Worm (Caenorhabditis elegans) whole organism, L4 larva: Measurements from ENCODE around the gene cyp-33C2.

ENCODE experiments used
- F10B5.3 ChIP-seq: sonication (generic microtip); optimal IDR thresholded peaks from 2 replicates; lab custom pipeline; 2016; ENCODE audit warnings: mild to moderate bottlenecking, missing genetic modification characterization, missing compliant biosample characterization
- R02D3.7 ChIP-seq: fragments of 150-350 bp; sonication (generic microtip); optimal IDR thresholded peaks from 3 replicates; lab custom pipeline; 2014; ENCODE audit warnings: missing biosample characterization, missing genetic modification characterization
- T20F7.1 ChIP-seq: fragments of 200-800 bp; sonication (Bioruptor generic); optimal IDR thresholded peaks from 2 replicates; lab custom pipeline; 2018; ENCODE audit warnings: mild to moderate bottlenecking, missing genetic modification characterization, missing compliant biosample characterization
- Y105C5A.15 ChIP-seq: fragments of 200-800 bp; sonication (Bioruptor generic); IDR thresholded peaks from 2 replicates; pipeline ENCODE4 v1.3.6; 2022; ENCODE audit warnings: missing genetic modification characterization, missing compliant biosample characterization
- Y75B8A.6 ChIP-seq: fragments of 200-800 bp; sonication (Bioruptor generic); IDR thresholded peaks from 2 replicates; pipeline ENCODE4 v1.3.6; 2022; ENCODE audit warnings: missing genetic modification reagents, missing genetic modification characterization, missing compliant biosample characterization
- aly-2 ChIP-seq: sonication (generic microtip); optimal IDR thresholded peaks from 2 replicates; lab custom pipeline; 2018; ENCODE audit warnings: missing biosample characterization, missing genetic modification characterization
- ama-1 ChIP-seq: fragments of 150-350 bp; optimal IDR thresholded peaks from 2 replicates; lab custom pipeline; 2014; ENCODE audit warnings: inconsistent platforms, mixed read lengths
- attf-4 ChIP-seq: sonication (generic microtip); optimal IDR thresholded peaks from 3 replicates; lab custom pipeline; 2017; ENCODE audit warnings: missing biosample characterization, missing genetic modification characterization
- ceh-28 ChIP-seq: fragments of 150-350 bp; optimal IDR thresholded peaks from 2 replicates; lab custom pipeline; 2014; ENCODE audit warnings: missing biosample characterization, missing genetic modification reagents, missing genetic modification characterization
- ceh-32 ChIP-seq: sonication (generic microtip); optimal IDR thresholded peaks from 2 replicates; lab custom pipeline; 2016; ENCODE audit warnings: mild to moderate bottlenecking, missing genetic modification characterization, missing compliant biosample characterization; ENCODE audit not compliant: poor library complexity
- ceh-44 ChIP-seq: fragments of 200-800 bp; sonication (Bioruptor generic); IDR thresholded peaks from 2 replicates; pipeline ENCODE4 v1.3.6; 2022; ENCODE audit warnings: missing genetic modification reagents, missing genetic modification characterization, missing compliant biosample characterization
- ceh-62 ChIP-seq: sonication (generic microtip); optimal IDR thresholded peaks from 2 replicates; lab custom pipeline; 2017; ENCODE audit warnings: missing biosample characterization, missing genetic modification characterization
- ces-1 ChIP-seq: fragments of 150-350 bp; sonication (generic microtip); optimal IDR thresholded peaks from 4 replicates; lab custom pipeline; 2014; ENCODE audit warnings: missing biosample characterization, missing genetic modification reagents, missing genetic modification characterization
- cey-2 ChIP-seq: sonication (generic microtip); optimal IDR thresholded peaks from 3 replicates; lab custom pipeline; 2017; ENCODE audit warnings: missing genetic modification characterization, mild to moderate bottlenecking, missing compliant biosample characterization, antibody characterized with exemption, borderline replicate concordance; ENCODE audit not compliant: insufficient read depth
- ctbp-1 ChIP-seq: fragments of 200-800 bp; sonication (Bioruptor generic); IDR thresholded peaks from 2 replicates; pipeline ENCODE4 v1.3.6; 2022; ENCODE audit warnings: missing genetic modification reagents, missing genetic modification characterization, missing compliant biosample characterization
- daf-16 ChIP-seq, 3 experiments: sonication (generic microtip); optimal IDR thresholded peaks; 2 replicates each; lab custom pipeline; 2016 to 2017; ENCODE audit warnings: missing genetic modification characterization in 3 of 3, missing genetic modification reagents in 3 of 3, mild to moderate bottlenecking in 2 of 3, missing compliant biosample characterization in 2 of 3, missing biosample characterization in 1 of 3, moderate library complexity in 1 of 3
- daf-8 ChIP-seq: fragments of 200-800 bp; sonication (Bioruptor generic); IDR thresholded peaks from 2 replicates; pipeline ENCODE4 v1.3.6; 2022; ENCODE audit warnings: missing genetic modification characterization, missing compliant biosample characterization
- duxl-1 ChIP-seq: sonication (generic microtip); optimal IDR thresholded peaks from 2 replicates; lab custom pipeline; 2016; ENCODE audit warnings: mild to moderate bottlenecking, missing genetic modification characterization, moderate library complexity, missing compliant biosample characterization; ENCODE audit not compliant: poor library complexity
- egl-27 ChIP-seq: sonication (generic microtip); optimal IDR thresholded peaks from 3 replicates; lab custom pipeline; 2017; ENCODE audit warnings: missing biosample characterization, missing genetic modification reagents, missing genetic modification characterization
- egl-43 ChIP-seq: fragments of 200-800 bp; sonication (Bioruptor generic); IDR thresholded peaks from 2 replicates; pipeline ENCODE4 v1.3.6; 2022; ENCODE audit warnings: missing genetic modification reagents, missing genetic modification characterization, missing compliant biosample characterization
- gei-8 ChIP-seq: fragments of 200-800 bp; sonication (Bioruptor generic); optimal IDR thresholded peaks from 2 replicates; lab custom pipeline; 2018; ENCODE audit warnings: mild to moderate bottlenecking, missing genetic modification characterization, missing compliant biosample characterization
- lin-15B ChIP-seq: fragments of 150-350 bp; sonication (generic microtip); optimal IDR thresholded peaks from 3 replicates; lab custom pipeline; 2014; ENCODE audit warnings: missing biosample characterization, missing genetic modification characterization
- lin-29 ChIP-seq: fragments of 200-800 bp; sonication (Bioruptor generic); IDR thresholded peaks from 2 replicates; pipeline ENCODE4 v1.3.6; 2022; ENCODE audit warnings: missing genetic modification reagents, missing genetic modification characterization, missing compliant biosample characterization
- lin-38 ChIP-seq: fragments of 200-800 bp; sonication (Bioruptor generic); IDR thresholded peaks from 2 replicates; pipeline ENCODE4 v1.3.6; 2022; ENCODE audit warnings: missing genetic modification reagents, missing genetic modification characterization, missing compliant biosample characterization
- madf-5 ChIP-seq, 2 experiments: fragments of 200-800 bp; sonication (Bioruptor generic); IDR thresholded peaks; 2 replicates each; pipeline ENCODE4 v1.3.6; 2022; ENCODE audit warnings: missing compliant biosample characterization in 2 of 2, missing genetic modification characterization in 2 of 2
- madf-9 ChIP-seq: fragments of 200-800 bp; sonication (Bioruptor generic); conservative IDR thresholded peaks from 2 replicates; pipeline ENCODE4 v1.3.6; 2022; ENCODE audit warnings: missing genetic modification reagents, missing genetic modification characterization, missing compliant biosample characterization
- mdl-1 ChIP-seq, 2 experiments: fragments of 150-350 bp in 1 of 2; sonication (generic microtip) in 1 of 2; optimal IDR thresholded peaks; 2 replicates each; lab custom pipeline; 2014 to 2017; ENCODE audit warnings: missing biosample characterization in 2 of 2, missing genetic modification characterization in 2 of 2
- mdt-29 ChIP-seq: fragments of 200-800 bp; sonication (Bioruptor generic); IDR thresholded peaks from 2 replicates; pipeline ENCODE4 v1.3.6; 2022; ENCODE audit warnings: missing genetic modification reagents, missing genetic modification characterization, missing compliant biosample characterization
- mep-1 ChIP-seq: fragments of 150-350 bp; sonication (generic microtip); optimal IDR thresholded peaks from 3 replicates; lab custom pipeline; 2014; ENCODE audit warnings: missing biosample characterization, missing genetic modification characterization
- mes-2 ChIP-seq: sonication (generic microtip); optimal IDR thresholded peaks from 2 replicates; lab custom pipeline; 2016; ENCODE audit warnings: missing genotype, mild to moderate bottlenecking, missing genetic modification characterization, missing compliant biosample characterization; ENCODE audit not compliant: poor library complexity, severe bottlenecking
- nhr-11 ChIP-seq: fragments of 150-350 bp; optimal IDR thresholded peaks from 2 replicates; lab custom pipeline; 2014; ENCODE audit warnings: missing biosample characterization, missing genetic modification characterization
- nhr-28 ChIP-seq: fragments of 150-350 bp; optimal IDR thresholded peaks from 2 replicates; lab custom pipeline; 2014; ENCODE audit warnings: missing biosample characterization, missing genetic modification characterization
- nhr-41 ChIP-seq: fragments of 200-800 bp; sonication (Bioruptor generic); IDR thresholded peaks from 2 replicates; pipeline ENCODE4 v1.3.6; 2022; ENCODE audit warnings: missing genetic modification reagents, missing genetic modification characterization, missing compliant biosample characterization
- nhr-42 ChIP-seq: fragments of 200-800 bp; sonication (Bioruptor generic); IDR thresholded peaks from 2 replicates; pipeline ENCODE4 v1.3.6; 2022; ENCODE audit warnings: missing genetic modification characterization, missing compliant biosample characterization
- nhr-48 ChIP-seq: sonication (generic microtip); optimal IDR thresholded peaks from 2 replicates; lab custom pipeline; 2016; ENCODE audit warnings: mild to moderate bottlenecking, missing genetic modification characterization, missing compliant biosample characterization
- pha-4 ChIP-seq, 2 experiments: fragments of 150-350 bp in 1 of 2; fragments of 200-800 bp in 1 of 2; sonication (Bioruptor generic) in 1 of 2; IDR thresholded peaks in 1 of 2; optimal IDR thresholded peaks in 1 of 2; 2 replicates each; pipeline versions ENCODE4 v1.3.6 to Lab custom; 2014 to 2022; ENCODE audit warnings: missing genetic modification characterization in 2 of 2, missing genetic modification reagents in 2 of 2, missing biosample characterization in 1 of 2, missing compliant biosample characterization in 1 of 2
- php-3 ChIP-seq: fragments of 200-800 bp; sonication (Bioruptor generic); IDR thresholded peaks from 2 replicates; pipeline ENCODE4 v1.3.6; 2022; ENCODE audit warnings: missing genetic modification reagents, missing genetic modification characterization, missing compliant biosample characterization
- pqm-1 ChIP-seq: sonication (generic microtip); optimal IDR thresholded peaks from 2 replicates; lab custom pipeline; 2017; ENCODE audit warnings: missing biosample characterization, missing genetic modification characterization
- rbr-2 ChIP-seq: sonication (generic microtip); optimal IDR thresholded peaks from 2 replicates; lab custom pipeline; 2016; ENCODE audit warnings: missing genotype, missing genetic modification characterization, missing compliant biosample characterization
- saeg-2 ChIP-seq: fragments of 200-800 bp; sonication (Bioruptor generic); IDR thresholded peaks from 2 replicates; pipeline ENCODE4 v1.3.6; 2022; ENCODE audit warnings: missing genetic modification reagents, missing genetic modification characterization, missing compliant biosample characterization
- snpc-4 ChIP-seq: fragments of 150-350 bp; optimal IDR thresholded peaks from 2 replicates; lab custom pipeline; 2014; ENCODE audit warnings: missing biosample characterization, missing genetic modification characterization
- tag-97 ChIP-seq: fragments of 200-800 bp; sonication (Bioruptor generic); IDR thresholded peaks from 2 replicates; pipeline ENCODE4 v1.3.6; 2022; ENCODE audit warnings: missing genetic modification characterization, missing compliant biosample characterization
- tra-1 ChIP-seq: fragments of 200-800 bp; sonication (Bioruptor generic); IDR thresholded peaks from 2 replicates; pipeline ENCODE4 v1.3.6; 2022; ENCODE audit warnings: missing genetic modification reagents, missing genetic modification characterization, missing compliant biosample characterization
- unc-130 ChIP-seq: sonication (generic microtip); optimal IDR thresholded peaks from 2 replicates; lab custom pipeline; 2016; ENCODE audit warnings: missing genetic modification reagents, missing genetic modification characterization, missing compliant biosample characterization
- unc-62 ChIP-seq, 3 experiments: fragments of 150-350 bp in 1 of 3; sonication (generic microtip); optimal IDR thresholded peaks in 2 of 3; peaks in 1 of 3; 1 replicate in 1 of 3; 2 replicates in 2 of 3; lab custom pipeline; 2014 to 2017; ENCODE audit warnings: missing biosample characterization in 3 of 3, missing genetic modification characterization in 3 of 3, missing genetic modification reagents in 3 of 3, missing genotype in 1 of 3
- vab-7 ChIP-seq: fragments of 200-800 bp; sonication (Bioruptor generic); IDR thresholded peaks from 2 replicates; pipeline ENCODE4 v1.3.6; 2022; ENCODE audit warnings: missing genetic modification reagents, missing genetic modification characterization, missing compliant biosample characterization
- zfp-2 ChIP-seq: sonication (generic microtip); optimal IDR thresholded peaks from 2 replicates; lab custom pipeline; 2016; ENCODE audit warnings: mild to moderate bottlenecking, missing genetic modification characterization, missing compliant biosample characterization
- zip-11 ChIP-seq: fragments of 200-800 bp; sonication (Bioruptor generic); IDR thresholded peaks from 2 replicates; pipeline ENCODE4 v1.3.6; 2022; ENCODE audit warnings: missing genetic modification characterization, missing compliant biosample characterization
- ztf-11 ChIP-seq: fragments of 150-350 bp; optimal IDR thresholded peaks from 2 replicates; lab custom pipeline; 2014; ENCODE audit warnings: missing biosample characterization, missing genetic modification characterization
- ztf-7 ChIP-seq: fragments of 150-350 bp; optimal IDR thresholded peaks from 2 replicates; lab custom pipeline; 2014; ENCODE audit warnings: missing biosample characterization, missing genetic modification characterization

Gene cyp-33C2

DNA sequence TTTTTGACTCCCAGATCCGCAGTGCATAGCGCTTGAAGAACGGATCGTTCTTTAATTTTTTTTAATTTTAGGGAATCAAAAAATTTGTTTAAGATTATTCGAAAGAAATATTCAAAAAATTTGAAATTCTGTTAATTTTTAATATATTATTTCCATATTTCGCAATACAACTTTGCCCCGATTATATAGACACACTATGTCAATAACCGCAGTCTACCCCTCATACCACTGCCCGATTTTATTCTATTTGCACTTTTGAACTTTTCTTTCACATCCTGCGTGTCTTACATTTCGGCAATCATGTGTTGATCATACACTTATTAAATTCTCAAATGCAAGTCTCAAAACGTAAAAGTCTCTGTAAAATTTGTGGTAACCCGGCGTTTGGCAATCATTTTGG lies 35.5 kb downstream of the cyp-33C2 start, which contains the start of gene nhr-56 (continued):
- no peak for TF ChIP-seq Y105C5A.15 (GFP tag; lab: Robert Waterston, UW)
- TF ChIP-seq mdt-29 (GFP tag; lab: Robert Waterston, UW): no peak
- TF ChIP-seq saeg-2: no peak
- TF ChIP-seq ceh-28 (tag; lab: Kevin White, UChicago): no peak
- no peak for TF ChIP-seq unc-62 (GFP tag; optimal IDR thresholded peaks at IDR 0.05 in 1 of 2; lab: Kevin White, UChicago)
- TF ChIP-seq unc-62 (tag; optimal IDR thresholded peaks at IDR 0.05; lab: Kevin White, UChicago): no peak
- TF ChIP-seq attf-4: no peak
- TF ChIP-seq aly-2 (tag; lab: Kevin White, UChicago): no peak
- TF ChIP-seq snpc-4 (tag; lab: Kevin White, UChicago): no peak
- TF ChIP-seq lin-29 (GFP tag; lab: Robert Waterston, UW): no peak
- no peak for TF ChIP-seq vab-7 (GFP tag; lab: Robert Waterston, UW)
- TF ChIP-seq duxl-1 (tag; lab: Kevin White, UChicago): peak; percentile 38
- no peak for TF ChIP-seq rbr-2 (tag; lab: Kevin White, UChicago)
- TF ChIP-seq lin-38 (GFP tag; lab: Robert Waterston, UW): no peak
- TF ChIP-seq tag-97 (GFP tag; lab: Robert Waterston, UW): no peak
- TF ChIP-seq zfp-2 (tag; lab: Kevin White, UChicago): no peak
- TF ChIP-seq nhr-42 (GFP tag; lab: Robert Waterston, UW): no peak
- TF ChIP-seq T20F7.1 (GFP tag; lab: Kevin White, UChicago): no peak
- no peak for TF ChIP-seq ctbp-1
- TF ChIP-seq daf-16 (GFP tag; optimal IDR thresholded peaks at IDR 0.05; lab: Kevin White, UChicago): no peak
- TF ChIP-seq daf-16 (tag; optimal IDR thresholded peaks at IDR 0.05; lab: Kevin White, UChicago): peak; percentile 84
- no peak for TF ChIP-seq daf-8 (GFP tag; lab: Robert Waterston, UW)
- TF ChIP-seq madf-5 (GFP tag; IDR thresholded peaks at IDR 0.05; lab: Robert Waterston, UW): no peak
- TF ChIP-seq lin-15B (tag; lab: Kevin White, UChicago): no peak
- TF ChIP-seq F10B5.3: no peak
- TF ChIP-seq egl-27 (tag; lab: Kevin White, UChicago): no peak
- no peak for TF ChIP-seq php-3 (GFP tag; lab: Robert Waterston, UW)
- TF ChIP-seq mdl-1 (tag; optimal IDR thresholded peaks at IDR 0.05; lab: Kevin White, UChicago): peak in 1 of 2 experiments; percentile 49
- no peak for TF ChIP-seq ztf-11 (tag; lab: Kevin White, UChicago)
- no peak for TF ChIP-seq Y75B8A.6 (GFP tag; lab: Robert Waterston, UW)
- TF ChIP-seq egl-43 (GFP tag; lab: Robert Waterston, UW): no peak
- peak; percentile 54 for TF ChIP-seq mep-1 (tag; lab: Kevin White, UChicago)
- no peak for TF ChIP-seq unc-130
- TF ChIP-seq mes-2 (tag; lab: Kevin White, UChicago): peak; percentile 60
- 0 out of 2 replicates have a peak, but pooled peaks have one; percentile 16 for TF ChIP-seq pha-4 (GFP tag; IDR thresholded peaks at IDR 0.05; lab: Robert Waterston, UW)
- TF ChIP-seq pha-4 (tag; optimal IDR thresholded peaks at IDR 0.05; lab: Kevin White, UChicago): peak; percentile 75
- no peak for TF ChIP-seq ces-1
- TF ChIP-seq nhr-11 (tag; lab: Kevin White, UChicago): no peak
- no peak for TF ChIP-seq madf-9 (GFP tag; lab: Robert Waterston, UW)
- no peak for TF ChIP-seq ztf-7 (tag; lab: Kevin White, UChicago)
- TF ChIP-seq R02D3.7 (tag; lab: Kevin White, UChicago): no peak
- TF ChIP-seq nhr-28: peak; percentile 81
- TF ChIP-seq gei-8 (GFP tag; lab: Kevin White, UChicago): no peak
- TF ChIP-seq nhr-48: no peak
- TF ChIP-seq tra-1 (GFP tag; lab: Robert Waterston, UW): no peak
- TF ChIP-seq pqm-1 (tag; lab: Kevin White, UChicago): peak; percentile 55
- no peak for TF ChIP-seq ama-1
- TF ChIP-seq nhr-41: no peak
- no peak for TF ChIP-seq ceh-32 (tag; lab: Kevin White, UChicago)
- TF ChIP-seq zip-11: no peak
- no peak for TF ChIP-seq cey-2 (tag; lab: Kevin White, UChicago)
- no peak for TF ChIP-seq ceh-44 (GFP tag; lab: Robert Waterston, UW)
- TF ChIP-seq ceh-62 (tag; lab: Kevin White, UChicago): no peak
